Fruit fly (Drosophila melanogaster) whole organism, embryonic: Measurements from ENCODE around the gene CG32161.

ENCODE experiments used
- ATbp ChIP-seq: fragments of 200-800 bp; sonication (Bioruptor generic); optimal IDR thresholded peaks from 2 replicates; lab custom pipeline; 2017; ENCODE audit warnings: missing biosample characterization, mild to moderate bottlenecking, missing genetic modification characterization, missing genetic modification reagents
- Antp ChIP-seq: fragments of 200-800 bp; sonication (Bioruptor generic); optimal IDR thresholded peaks from 3 replicates; lab custom pipeline; 2016; ENCODE audit warnings: missing biosample characterization, missing genetic modification characterization
- Atf-2 ChIP-seq: fragments of 200-800 bp; sonication (Bioruptor generic); optimal IDR thresholded peaks from 2 replicates; lab custom pipeline; 2016; ENCODE audit warnings: missing biosample characterization, missing genetic modification characterization
- B-H2 ChIP-seq: fragments of 200-800 bp; sonication (Bioruptor generic); optimal IDR thresholded peaks from 2 replicates; lab custom pipeline; 2018; ENCODE audit warnings: missing biosample characterization, mild to moderate bottlenecking, missing genetic modification characterization
- BEAF-32 ChIP-seq: fragments of 200-800 bp; sonication (Bioruptor generic); optimal IDR thresholded peaks from 3 replicates; lab custom pipeline; 2017; ENCODE audit warnings: missing biosample characterization, missing genetic modification characterization, mild to moderate bottlenecking, moderate library complexity, missing genetic modification reagents
- CG10147 ChIP-seq: fragments of 200-800 bp; sonication (Bioruptor generic); optimal IDR thresholded peaks from 2 replicates; lab custom pipeline; 2019; ENCODE audit warnings: missing biosample characterization, mild to moderate bottlenecking, missing genetic modification characterization, moderate library complexity
- CG12104 ChIP-seq: fragments of 200-800 bp; sonication (Bioruptor generic); optimal IDR thresholded peaks from 3 replicates; lab custom pipeline; 2016; ENCODE audit warnings: missing biosample characterization, missing genetic modification characterization
- CG13296 ChIP-seq: fragments of 200-800 bp; sonication (Bioruptor generic); optimal IDR thresholded peaks from 3 replicates; lab custom pipeline; 2018; ENCODE audit warnings: missing biosample characterization, mild to moderate bottlenecking, missing genetic modification characterization
- CG13894 ChIP-seq: fragments of 200-800 bp; sonication (Bioruptor generic); optimal IDR thresholded peaks from 3 replicates; lab custom pipeline; 2018; ENCODE audit warnings: missing biosample characterization, mild to moderate bottlenecking, missing genetic modification characterization, moderate library complexity
- CG1602 ChIP-seq: fragments of 200-800 bp; sonication (Bioruptor generic); optimal IDR thresholded peaks from 3 replicates; lab custom pipeline; 2016; ENCODE audit warnings: missing biosample characterization, missing genetic modification characterization
- CG16863 ChIP-seq: fragments of 200-800 bp; sonication (Bioruptor generic); optimal IDR thresholded peaks from 3 replicates; lab custom pipeline; 2016; ENCODE audit warnings: missing biosample characterization, missing genetic modification characterization
- CG17186 ChIP-seq: fragments of 200-800 bp; sonication (Bioruptor generic); optimal IDR thresholded peaks from 3 replicates; lab custom pipeline; 2017; ENCODE audit warnings: missing biosample characterization, missing genetic modification reagents, missing genetic modification characterization
- CG17359 ChIP-seq: fragments of 200-800 bp; sonication (Bioruptor generic); optimal IDR thresholded peaks from 3 replicates; lab custom pipeline; 2018; ENCODE audit warnings: missing biosample characterization, mild to moderate bottlenecking, missing genetic modification characterization, moderate library complexity
- CG30020 ChIP-seq: fragments of 200-800 bp; optimal IDR thresholded peaks from 2 replicates; lab custom pipeline; 2019; ENCODE audit warnings: missing biosample characterization, mild to moderate bottlenecking, missing genetic modification characterization, moderate library complexity
- CG31388 ChIP-seq: fragments of 200-800 bp; sonication (Bioruptor generic); optimal IDR thresholded peaks from 2 replicates; lab custom pipeline; 2016; ENCODE audit warnings: missing biosample characterization, missing genetic modification characterization
- CG34422 ChIP-seq: fragments of 200-800 bp; sonication (Bioruptor generic); IDR thresholded peaks from 3 replicates; pipeline ENCODE4 v1.3.6; 2022; ENCODE audit warnings: missing biosample characterization, missing genetic modification characterization
- CG4617 ChIP-seq: fragments of 200-800 bp; sonication (Bioruptor generic); optimal IDR thresholded peaks from 3 replicates; lab custom pipeline; 2016; ENCODE audit warnings: missing biosample characterization, missing genetic modification characterization, borderline replicate concordance
- CG4730 ChIP-seq: fragments of 200-800 bp; sonication (Bioruptor generic); IDR thresholded peaks from 2 replicates; pipeline ENCODE4 v1.3.6; 2022; ENCODE audit warnings: missing biosample characterization, missing genetic modification characterization
- CG8388 ChIP-seq: fragments of 200-800 bp; sonication (Bioruptor generic); optimal IDR thresholded peaks from 2 replicates; lab custom pipeline; 2019; ENCODE audit warnings: missing biosample characterization, mild to moderate bottlenecking, missing genetic modification characterization, moderate library complexity
- CG8478 ChIP-seq: fragments of >200 bp; optimal IDR thresholded peaks from 2 replicates; lab custom pipeline; 2018
- CG8765 ChIP-seq: fragments of 200-800 bp; sonication (Bioruptor generic); IDR thresholded peaks from 2 replicates; pipeline ENCODE4 v1.3.6; 2022; ENCODE audit warnings: missing biosample characterization, missing genetic modification characterization
- CG9437 ChIP-seq: fragments of 200-800 bp; sonication (Bioruptor generic); optimal IDR thresholded peaks from 2 replicates; lab custom pipeline; 2018; ENCODE audit warnings: missing biosample characterization, mild to moderate bottlenecking, missing genetic modification characterization
- CHES-1-like ChIP-seq: fragments of 200-800 bp; sonication (Bioruptor generic); optimal IDR thresholded peaks from 2 replicates; lab custom pipeline; 2016; ENCODE audit warnings: missing biosample characterization, missing genetic modification characterization
- CrebB ChIP-seq: fragments of 200-800 bp; sonication (Bioruptor generic); optimal IDR thresholded peaks from 3 replicates; lab custom pipeline; 2018; ENCODE audit warnings: missing biosample characterization, mild to moderate bottlenecking, missing genetic modification characterization
- Fer1 ChIP-seq: fragments of 200-800 bp; sonication (Bioruptor generic); optimal IDR thresholded peaks from 2 replicates; lab custom pipeline; 2017; ENCODE audit warnings: missing biosample characterization, mild to moderate bottlenecking, missing genetic modification characterization
- GATAe ChIP-seq: fragments of 200-800 bp; sonication (Bioruptor generic); conservative IDR thresholded peaks from 2 replicates; pipeline ENCODE4 v1.3.6; 2022; ENCODE audit warnings: missing biosample characterization, missing genetic modification characterization
- Hr51 ChIP-seq, 2 experiments: fragments of 200-800 bp; sonication (Bioruptor generic); optimal IDR thresholded peaks; 2 replicates in 1 of 2; 3 replicates in 1 of 2; lab custom pipeline; 2016 to 2018; ENCODE audit warnings: missing biosample characterization in 2 of 2, missing genetic modification characterization in 2 of 2, mild to moderate bottlenecking in 1 of 2, moderate library complexity in 1 of 2
- Hr78 ChIP-seq, 2 experiments: fragments of 200-800 bp in 1 of 2; fragments of >200 bp in 1 of 2; sonication (Bioruptor generic) in 1 of 2; optimal IDR thresholded peaks; 2 replicates each; lab custom pipeline; 2017 to 2019; ENCODE audit warnings: missing biosample characterization in 2 of 2, missing genetic modification characterization in 2 of 2, mild to moderate bottlenecking in 1 of 2, moderate library complexity in 1 of 2
- Kr ChIP-seq: fragments of 200-800 bp; sonication (Bioruptor generic); optimal IDR thresholded peaks from 2 replicates; lab custom pipeline; 2017; ENCODE audit warnings: missing biosample characterization, mild to moderate bottlenecking, missing genetic modification characterization
- Lhr ChIP-seq: fragments of 200-800 bp; sonication (Bioruptor generic); optimal IDR thresholded peaks from 3 replicates; lab custom pipeline; 2017; ENCODE audit warnings: mild to moderate bottlenecking, missing biosample characterization, missing genetic modification reagents, missing genetic modification characterization
- Mes4 ChIP-seq: fragments of 200-800 bp; sonication (Bioruptor generic); optimal IDR thresholded peaks from 2 replicates; lab custom pipeline; 2016; ENCODE audit warnings: missing biosample characterization, missing genetic modification characterization
- Opbp ChIP-seq: fragments of 200-800 bp; sonication (Bioruptor generic); IDR thresholded peaks from 3 replicates; pipeline ENCODE4 v1.3.6; 2022; ENCODE audit warnings: missing biosample characterization, missing genetic modification characterization; ENCODE audit not compliant: partially characterized antibody
- Rfx ChIP-seq: fragments of 200-800 bp; sonication (Bioruptor generic); IDR thresholded peaks from 2 replicates; pipeline ENCODE4 v1.3.6; 2022; ENCODE audit warnings: missing biosample characterization, missing genetic modification characterization
- Sry-β ChIP-seq: fragments of 200-800 bp; sonication (Bioruptor generic); optimal IDR thresholded peaks from 2 replicates; lab custom pipeline; 2018; ENCODE audit warnings: missing biosample characterization, mild to moderate bottlenecking, missing genetic modification characterization, moderate library complexity
- Xbp1 ChIP-seq: fragments of 200-800 bp; sonication (Bioruptor generic); optimal IDR thresholded peaks from 3 replicates; lab custom pipeline; 2016; ENCODE audit warnings: missing biosample characterization, mild to moderate bottlenecking, missing genetic modification characterization
- bsh ChIP-seq, 2 experiments: fragments of 200-800 bp; sonication (Bioruptor generic); optimal IDR thresholded peaks; 2 replicates each; lab custom pipeline; 2017 to 2018; ENCODE audit warnings: mild to moderate bottlenecking in 2 of 2, missing biosample characterization in 2 of 2, missing genetic modification characterization in 2 of 2, moderate library complexity in 1 of 2
- cato ChIP-seq: fragments of 200-800 bp; sonication (Bioruptor generic); optimal IDR thresholded peaks from 2 replicates; lab custom pipeline; 2016; ENCODE audit warnings: missing biosample characterization, missing genetic modification characterization, borderline replicate concordance
- da ChIP-seq: fragments of 200-800 bp; sonication (Bioruptor generic); optimal IDR thresholded peaks from 2 replicates; lab custom pipeline; 2016; ENCODE audit warnings: missing biosample characterization, missing genetic modification characterization
- gcm ChIP-seq: fragments of 200-800 bp; sonication (Bioruptor generic); optimal IDR thresholded peaks from 2 replicates; lab custom pipeline; 2019; ENCODE audit warnings: missing biosample characterization, mild to moderate bottlenecking, missing genetic modification characterization, moderate library complexity
- gcm2 ChIP-seq: fragments of 200-800 bp; sonication (Bioruptor generic); optimal IDR thresholded peaks from 2 replicates; lab custom pipeline; 2016; ENCODE audit warnings: missing biosample characterization, missing genetic modification characterization
- hb ChIP-seq: fragments of 200-800 bp; sonication (Bioruptor generic); IDR thresholded peaks from 3 replicates; pipeline ENCODE4 v1.3.6; 2022; ENCODE audit warnings: missing biosample characterization, missing genetic modification characterization; ENCODE audit not compliant: partially characterized antibody
- ken ChIP-seq: fragments of 200-800 bp; sonication (Bioruptor generic); IDR thresholded peaks from 3 replicates; pipeline ENCODE4 v1.3.6; 2022; ENCODE audit warnings: missing biosample characterization, missing genetic modification characterization
- lilli ChIP-seq: fragments of 200-800 bp; sonication (Bioruptor generic); optimal IDR thresholded peaks from 3 replicates; lab custom pipeline; 2016; ENCODE audit warnings: missing biosample characterization, missing genetic modification characterization
- pita ChIP-seq: fragments of 200-800 bp; sonication (Bioruptor generic); optimal IDR thresholded peaks from 2 replicates; lab custom pipeline; 2017; ENCODE audit warnings: missing biosample characterization, mild to moderate bottlenecking, missing genetic modification characterization
- slou ChIP-seq: fragments of 200-800 bp; sonication (Bioruptor generic); optimal IDR thresholded peaks from 3 replicates; lab custom pipeline; 2016; ENCODE audit warnings: missing biosample characterization, missing genetic modification characterization
- tio ChIP-seq: fragments of 200-800 bp; sonication (Bioruptor generic); optimal IDR thresholded peaks from 2 replicates; lab custom pipeline; 2017; ENCODE audit warnings: missing biosample characterization, missing genetic modification characterization, inconsistent platforms
- ttk ChIP-seq: fragments of 200-800 bp; sonication (Bioruptor generic); IDR thresholded peaks from 2 replicates; pipeline ENCODE4 v2.1.2; 2022; ENCODE audit warnings: missing biosample characterization, missing genetic modification characterization
- vfl ChIP-seq: fragments of 200-800 bp; sonication (Bioruptor generic); optimal IDR thresholded peaks from 2 replicates; lab custom pipeline; 2016; ENCODE audit warnings: missing biosample characterization, missing genetic modification characterization
- wor ChIP-seq: fragments of 200-800 bp; sonication (Bioruptor generic); IDR thresholded peaks from 2 replicates; pipeline ENCODE4 v1.3.6; 2022; ENCODE audit warnings: missing biosample characterization, missing genetic modification characterization

CG32161 gene

DNA sequence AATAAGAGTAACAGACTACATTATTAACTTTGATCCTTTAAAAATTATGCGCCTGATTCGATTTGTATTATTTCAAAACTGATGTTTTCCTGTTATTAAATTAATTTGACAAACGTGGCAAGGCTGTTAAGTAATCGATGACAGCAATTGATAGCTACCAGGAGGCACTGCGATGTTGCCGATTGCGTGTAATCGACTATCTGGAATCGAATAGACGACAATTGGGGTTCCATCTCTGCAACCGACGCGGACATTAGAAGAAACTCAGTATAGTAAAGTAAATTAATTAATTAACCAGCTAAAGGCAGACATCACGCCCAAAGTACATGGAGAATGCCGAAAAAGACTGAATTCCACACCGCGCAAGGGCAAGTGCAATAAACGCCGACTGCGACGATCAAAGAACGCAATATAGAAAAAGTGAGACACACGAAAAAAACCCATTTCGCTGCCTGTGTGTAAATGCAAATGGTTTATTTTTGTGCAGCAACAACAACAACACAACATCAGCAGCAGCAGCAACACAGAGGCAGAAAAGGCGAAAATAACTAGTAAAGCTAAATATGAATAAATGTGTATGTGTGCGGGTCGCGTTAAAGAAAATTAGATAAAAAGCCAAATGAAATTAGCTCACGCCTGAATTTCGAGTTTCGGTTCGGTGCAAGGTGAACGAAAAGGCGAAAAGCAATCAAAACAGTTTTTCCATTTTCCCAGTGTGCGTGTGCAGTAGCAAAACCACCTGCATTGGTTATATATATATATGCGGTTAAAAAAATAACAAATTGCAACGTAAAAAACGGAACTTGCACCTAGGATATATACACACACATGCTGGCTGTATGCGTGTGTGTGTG, 7.7 kb downstream of the CG32161 start, which contains the start of gene sina (continued):
- no peak for TF ChIP-seq da
- peak in 1 of 2 experiments; percentile 17 for TF ChIP-seq Hr51 (GFP tag; optimal IDR thresholded peaks at IDR 0.05; lab: Kevin White, UChicago)
- TF ChIP-seq Kr (GFP tag; lab: Kevin White, UChicago), result no peak
- TF ChIP-seq CG8478, result no peak
- no peak for TF ChIP-seq Antp (GFP tag; lab: Kevin White, UChicago)
- TF ChIP-seq CG1602 (GFP tag; lab: Kevin White, UChicago), result no peak
- no peak for TF ChIP-seq CG12104 (GFP tag; lab: Kevin White, UChicago)
- no peak for TF ChIP-seq ken
- peak; percentile 29 for TF ChIP-seq CG13296 (GFP tag; lab: Kevin White, UChicago)
- no peak for TF ChIP-seq tio
- TF ChIP-seq gcm2 (GFP tag; lab: Kevin White, UChicago), result no peak
- no peak for TF ChIP-seq CG16863 (GFP tag; lab: Kevin White, UChicago)
- TF ChIP-seq bsh (GFP tag; optimal IDR thresholded peaks at IDR 0.05; lab: Kevin White, UChicago), result no peak
- no peak for TF ChIP-seq CG17186
- TF ChIP-seq CG8765, result no peak
- TF ChIP-seq wor (GFP tag; lab: Robert Waterston, UW), result no peak
- peak; percentile 85 for TF ChIP-seq CG30020
- no peak for TF ChIP-seq CG8388 (GFP tag; lab: Kevin White, UChicago)
- TF ChIP-seq CrebB (tag; lab: Kevin White, UChicago), result no peak
- no peak for TF ChIP-seq Hr78 (GFP tag; optimal IDR thresholded peaks at IDR 0.05; lab: Kevin White, UChicago)
- no peak for TF ChIP-seq CG4730 (GFP tag; lab: Robert Waterston, UW)
- TF ChIP-seq Opbp (GFP tag; lab: Robert Waterston, UW), result peak; percentile 83
- peak; percentile 35 for TF ChIP-seq CHES-1-like (GFP tag; lab: Kevin White, UChicago)
- no peak for TF ChIP-seq CG13894 (tag; lab: Kevin White, UChicago)
- TF ChIP-seq CG9437 (GFP tag; lab: Kevin White, UChicago), result no peak
- TF ChIP-seq cato, result no peak
- TF ChIP-seq Mes4 (GFP tag; lab: Kevin White, UChicago), result no peak
- no peak for TF ChIP-seq CG17359 (tag; lab: Kevin White, UChicago)
- TF ChIP-seq ttk (GFP tag; lab: Robert Waterston, UW), result no peak
- TF ChIP-seq lilli, result peak; percentile 52
- TF ChIP-seq CG34422 (GFP tag; lab: Robert Waterston, UW), result peak; percentile 54; the same call in 1 of the 3 replicates
- TF ChIP-seq Sry-β (GFP tag; lab: Kevin White, UChicago), result no peak
- TF ChIP-seq Atf-2 (GFP tag; lab: Kevin White, UChicago), result no peak
- peak; percentile 28 for TF ChIP-seq Xbp1 (GFP tag; lab: Kevin White, UChicago)
- TF ChIP-seq ATbp (GFP tag; lab: Kevin White, UChicago), result no peak
- TF ChIP-seq Rfx (GFP tag; lab: Robert Waterston, UW), result peak; percentile 38
- TF ChIP-seq pita (GFP tag; lab: Kevin White, UChicago), result no peak
- no peak for TF ChIP-seq CG31388 (GFP tag; lab: Kevin White, UChicago)
- peak; percentile 17 for TF ChIP-seq Fer1 (GFP tag; lab: Kevin White, UChicago)
- TF ChIP-seq CG10147 (GFP tag; lab: Kevin White, UChicago), result no peak
- TF ChIP-seq BEAF-32 (GFP tag; lab: Kevin White, UChicago), result peak; percentile 74
- peak; percentile 10 for TF ChIP-seq slou (GFP tag; lab: Kevin White, UChicago)
- TF ChIP-seq gcm (GFP tag; lab: Kevin White, UChicago), result no peak
- no peak for TF ChIP-seq vfl (GFP tag; lab: Kevin White, UChicago)
- peak; percentile 44 for TF ChIP-seq B-H2
- TF ChIP-seq GATAe (GFP tag; lab: Robert Waterston, UW), result no peak
- TF ChIP-seq CG4617, result peak; percentile 63
- TF ChIP-seq Lhr (GFP tag; lab: Kevin White, UChicago), result peak; percentile 61
- peak; percentile 88 for TF ChIP-seq hb (GFP tag; lab: Robert Waterston, UW)
